Worm (Caenorhabditis elegans) whole organism, L2 larva: ENCODE data around the gene lurp-4.

Experiments
- C34F6.9 ChIP-seq: fragments of 150-350 bp; optimal IDR thresholded peaks from 2 replicates; lab custom pipeline; 2014; ENCODE audit warnings: missing biosample characterization, missing genetic modification characterization
- F13H6.1 ChIP-seq: sonication (generic microtip); optimal IDR thresholded peaks from 2 replicates; lab custom pipeline; 2016; ENCODE audit warnings: missing genetic modification characterization, missing compliant biosample characterization
- R02D3.7 ChIP-seq: fragments of 150-350 bp; optimal IDR thresholded peaks from 2 replicates; lab custom pipeline; 2014; ENCODE audit warnings: missing biosample characterization, missing genetic modification characterization
- Y55F3AM.14 ChIP-seq: fragments of 200-800 bp; sonication (Bioruptor generic); optimal IDR thresholded peaks from 2 replicates; lab custom pipeline; 2018; ENCODE audit warnings: mild to moderate bottlenecking, missing genetic modification characterization, missing compliant biosample characterization
- ZK546.5 ChIP-seq: sonication (generic microtip); optimal IDR thresholded peaks from 2 replicates; lab custom pipeline; 2017; ENCODE audit warnings: missing biosample characterization, missing genetic modification characterization
- alr-1 ChIP-seq: fragments of 150-350 bp; optimal IDR thresholded peaks from 2 replicates; lab custom pipeline; 2014; ENCODE audit warnings: missing biosample characterization, missing genetic modification characterization
- aly-2 ChIP-seq: fragments of 150-350 bp; optimal IDR thresholded peaks from 2 replicates; lab custom pipeline; 2014; ENCODE audit warnings: missing biosample characterization, missing genetic modification characterization
- ama-1 ChIP-seq: fragments of 150-350 bp; optimal IDR thresholded peaks from 2 replicates; lab custom pipeline; 2018; ENCODE audit warnings: inconsistent platforms
- blmp-1 ChIP-seq: sonication (generic microtip); optimal IDR thresholded peaks from 2 replicates; lab custom pipeline; 2017; ENCODE audit warnings: missing genetic modification characterization, mild to moderate bottlenecking, missing compliant biosample characterization, antibody characterized with exemption, moderate library complexity; ENCODE audit not compliant: insufficient read depth
- ceh-16 ChIP-seq: fragments of 150-350 bp; optimal IDR thresholded peaks from 2 replicates; lab custom pipeline; 2014; ENCODE audit warnings: missing biosample characterization, missing genetic modification characterization
- crh-2 ChIP-seq: sonication (generic microtip); optimal IDR thresholded peaks from 2 replicates; lab custom pipeline; 2017; ENCODE audit warnings: missing biosample characterization, missing genetic modification characterization
- egl-27 ChIP-seq: sonication (generic microtip); optimal IDR thresholded peaks from 3 replicates; lab custom pipeline; 2017; ENCODE audit warnings: missing biosample characterization, missing genetic modification reagents, missing genetic modification characterization
- elt-1 ChIP-seq: fragments of 150-350 bp; optimal IDR thresholded peaks from 2 replicates; lab custom pipeline; 2014; ENCODE audit warnings: missing biosample characterization, missing genetic modification characterization
- fos-1 ChIP-seq: fragments of 150-350 bp; optimal IDR thresholded peaks from 2 replicates; lab custom pipeline; 2014; ENCODE audit warnings: missing biosample characterization, missing genetic modification characterization
- gmeb-1 ChIP-seq: fragments of 150-350 bp; optimal IDR thresholded peaks from 2 replicates; lab custom pipeline; 2014; ENCODE audit warnings: missing biosample characterization, missing genetic modification characterization
- lin-11 ChIP-seq: fragments of 150-350 bp; sonication (generic microtip); optimal IDR thresholded peaks from 2 replicates; lab custom pipeline; 2014; ENCODE audit warnings: missing biosample characterization, missing genetic modification characterization, inconsistent platforms, mixed read lengths
- lin-13 ChIP-seq: fragments of 150-350 bp; optimal IDR thresholded peaks from 2 replicates; lab custom pipeline; 2014; ENCODE audit warnings: missing biosample characterization, missing genetic modification reagents, missing genetic modification characterization
- lin-39 ChIP-seq: fragments of 150-350 bp; optimal IDR thresholded peaks from 2 replicates; lab custom pipeline; 2014; ENCODE audit warnings: missing biosample characterization, missing genetic modification reagents, missing genetic modification characterization
- lsy-2 ChIP-seq, 2 experiments: fragments of 150-350 bp in 1 of 2; sonication (generic microtip) in 1 of 2; optimal IDR thresholded peaks; 2 replicates each; lab custom pipeline; 2014 to 2017; ENCODE audit warnings: missing biosample characterization in 2 of 2, missing genetic modification characterization in 2 of 2
- mab-5 ChIP-seq: fragments of 150-350 bp; optimal IDR thresholded peaks from 2 replicates; lab custom pipeline; 2014; ENCODE audit warnings: missing biosample characterization, missing genetic modification characterization
- mbf-1 ChIP-seq: sonication (generic microtip); optimal IDR thresholded peaks from 2 replicates; lab custom pipeline; 2017; ENCODE audit warnings: missing biosample characterization, missing genetic modification characterization
- mdl-1 ChIP-seq, 2 experiments: fragments of 150-350 bp in 1 of 2; sonication (generic microtip) in 1 of 2; optimal IDR thresholded peaks; 2 replicates each; lab custom pipeline; 2017; ENCODE audit warnings: missing biosample characterization in 2 of 2, missing genetic modification characterization in 2 of 2
- nhr-10 ChIP-seq: sonication (generic microtip); optimal IDR thresholded peaks from 2 replicates; lab custom pipeline; 2017; ENCODE audit warnings: missing biosample characterization, missing genetic modification characterization
- nhr-11 ChIP-seq: fragments of 150-350 bp; optimal IDR thresholded peaks from 2 replicates; lab custom pipeline; 2014; ENCODE audit warnings: missing biosample characterization, missing genetic modification characterization
- nhr-129 ChIP-seq: fragments of 150-350 bp; optimal IDR thresholded peaks from 2 replicates; lab custom pipeline; 2014; ENCODE audit warnings: missing biosample characterization, missing genetic modification characterization
- nhr-21 ChIP-seq: fragments of 150-350 bp; optimal IDR thresholded peaks from 2 replicates; lab custom pipeline; 2014; ENCODE audit warnings: missing biosample characterization, missing genetic modification characterization
- nhr-23 ChIP-seq: fragments of 150-350 bp; optimal IDR thresholded peaks from 2 replicates; lab custom pipeline; 2014; ENCODE audit warnings: missing biosample characterization, missing genetic modification reagents, missing genetic modification characterization
- nhr-25 ChIP-seq: fragments of 150-350 bp; sonication (generic microtip); optimal IDR thresholded peaks from 3 replicates; lab custom pipeline; 2014; ENCODE audit warnings: missing biosample characterization, missing genetic modification characterization
- nhr-6 ChIP-seq: fragments of 150-350 bp; optimal IDR thresholded peaks from 2 replicates; lab custom pipeline; 2014; ENCODE audit warnings: missing biosample characterization, missing genetic modification characterization
- nhr-77 ChIP-seq: fragments of 150-350 bp; optimal IDR thresholded peaks from 2 replicates; lab custom pipeline; 2014; ENCODE audit warnings: missing biosample characterization, missing genetic modification characterization
- peb-1 ChIP-seq: fragments of 150-350 bp; optimal IDR thresholded peaks from 2 replicates; lab custom pipeline; 2014; ENCODE audit warnings: missing biosample characterization, missing genetic modification characterization
- skn-1 ChIP-seq: sonication (generic microtip); optimal IDR thresholded peaks from 2 replicates; lab custom pipeline; 2017; ENCODE audit warnings: missing biosample characterization, missing genetic modification characterization
- sma-3 ChIP-seq: sonication (generic microtip); optimal IDR thresholded peaks from 2 replicates; lab custom pipeline; 2016; ENCODE audit warnings: missing genetic modification reagents, missing genetic modification characterization, missing compliant biosample characterization
- sma-9 ChIP-seq, 2 experiments: fragments of 150-350 bp in 1 of 2; sonication (generic microtip) in 1 of 2; optimal IDR thresholded peaks; 2 replicates each; lab custom pipeline; 2014 to 2016; ENCODE audit warnings: missing genetic modification characterization in 2 of 2, mild to moderate bottlenecking in 1 of 2, missing biosample characterization in 1 of 2, missing compliant biosample characterization in 1 of 2, missing genetic modification reagents in 1 of 2, moderate library complexity in 1 of 2
- snpc-4 ChIP-seq: fragments of 150-350 bp; optimal IDR thresholded peaks from 2 replicates; lab custom pipeline; 2014; ENCODE audit warnings: missing biosample characterization, missing genetic modification characterization
- unc-39 ChIP-seq: fragments of 150-350 bp; optimal IDR thresholded peaks from 2 replicates; lab custom pipeline; 2014; ENCODE audit warnings: missing biosample characterization, missing genetic modification characterization
- unc-62 ChIP-seq: fragments of 150-350 bp; optimal IDR thresholded peaks from 2 replicates; lab custom pipeline; 2014; ENCODE audit warnings: missing biosample characterization, missing genetic modification reagents, missing genetic modification characterization
- ztf-11 ChIP-seq: sonication (generic microtip); optimal IDR thresholded peaks from 2 replicates; lab custom pipeline; 2017; ENCODE audit warnings: missing biosample characterization, missing genetic modification characterization

Gene lurp-4

ce11 chrV:13082442-13083126, 9.9 kb upstream of the lurp-4 start, which contains the start of gene C34B4.2 (continued):
- TF ChIP-seq lin-39 (tag; lab: Kevin White, UChicago) (no peak), fos-1 (tag; lab: Kevin White, UChicago) (peak; percentile 55), blmp-1 (tag; lab: Kevin White, UChicago) (peak; percentile 54), nhr-6 (tag; lab: Kevin White, UChicago) (no peak), lin-13 (peak; percentile 44), ceh-16 (tag; lab: Kevin White, UChicago) (no peak), egl-27 (peak; percentile 1), nhr-10 (no peak), aly-2 (tag; lab: Kevin White, UChicago) (no peak), mab-5 (tag; lab: Kevin White, UChicago) (peak; percentile 59), sma-9 (GFP tag; optimal IDR thresholded peaks at IDR 0.05; lab: Kevin White, UChicago) (peak; percentile 82), sma-9 (tag; optimal IDR thresholded peaks at IDR 0.05; lab: Kevin White, UChicago) (no peak), sma-3 (GFP tag; lab: Kevin White, UChicago) (peak; percentile 7), gmeb-1 (tag; lab: Kevin White, UChicago) (no peak), C34F6.9 (tag; lab: Kevin White, UChicago) (peak; percentile 78), unc-62 (GFP tag; lab: Kevin White, UChicago) (peak; percentile 13), nhr-129 (tag; lab: Kevin White, UChicago) (peak; percentile 93), lsy-2 (tag; optimal IDR thresholded peaks at IDR 0.05; lab: Kevin White, UChicago) (peak in 1 of 2 experiments; percentile 65), nhr-77 (tag; lab: Kevin White, UChicago) (no peak), peb-1 (tag; lab: Kevin White, UChicago) (no peak)

ce11 chrV:13083751-13084672, 8.4 kb upstream of the lurp-4 start:
- TF ChIP-seq C34F6.9 (tag; lab: Kevin White, UChicago) = peak; percentile 53
- peak; percentile 41 for TF ChIP-seq nhr-129 (tag; lab: Kevin White, UChicago)
- TF ChIP-seq ama-1 = peak; percentile 47
- TF ChIP-seq lsy-2 (tag; optimal IDR thresholded peaks at IDR 0.05; lab: Kevin White, UChicago) = peak in 1 of 2 experiments; percentile 28
- TF ChIP-seq peb-1 (tag; lab: Kevin White, UChicago) = no peak
- no peak for TF ChIP-seq R02D3.7 (tag; lab: Kevin White, UChicago)

DNA sequence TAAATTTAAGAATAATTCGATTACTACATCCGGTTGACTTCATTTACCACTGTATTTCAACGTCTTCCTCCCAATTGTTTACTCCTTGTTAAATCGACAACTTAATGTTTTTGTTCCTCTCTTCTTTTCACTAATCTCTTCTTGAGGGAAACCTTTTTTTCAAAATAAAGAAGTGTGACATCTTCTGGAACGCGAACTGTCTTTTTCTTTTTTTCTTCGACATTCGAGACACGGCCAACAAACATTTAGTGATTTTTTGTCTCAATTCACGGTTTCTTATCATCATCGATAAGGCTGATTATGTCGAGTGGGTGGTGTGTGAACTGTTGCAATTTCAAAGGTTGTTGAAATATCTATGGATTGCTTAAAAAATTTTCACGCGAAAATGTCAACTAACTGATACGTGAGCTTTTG, 7.2 kb upstream of the lurp-4 start:
- TF ChIP-seq lin-13 (peak; percentile 33), sma-3 (GFP tag; lab: Kevin White, UChicago) (peak; percentile 50), elt-1 (tag; lab: Kevin White, UChicago) (no peak), alr-1 (no peak), crh-2 (peak; percentile 72), fos-1 (tag; lab: Kevin White, UChicago) (peak; percentile 81), nhr-21 (peak; percentile 35), C34F6.9 (tag; lab: Kevin White, UChicago) (peak; percentile 1), nhr-129 (tag; lab: Kevin White, UChicago) (peak; percentile 39), sma-9 (GFP tag; optimal IDR thresholded peaks at IDR 0.05; lab: Kevin White, UChicago) (peak; percentile 59), sma-9 (tag; optimal IDR thresholded peaks at IDR 0.05; lab: Kevin White, UChicago) (no peak), ama-1 (peak; percentile 17), F13H6.1 (tag; lab: Kevin White, UChicago) (no peak)
- TF ChIP-seq, all 48 proteins: peak for 9

- TF ChIP-seq egl-27 (peak; percentile 64), lin-11 (tag; lab: Kevin White, UChicago) (peak; percentile 34), unc-39 (tag; lab: Kevin White, UChicago) (peak; percentile 45), nhr-23 (tag; lab: Kevin White, UChicago) (no peak), Y55F3AM.14 (no peak), nhr-6 (tag; lab: Kevin White, UChicago) (no peak), nhr-77 (tag; lab: Kevin White, UChicago) (no peak), aly-2 (tag; lab: Kevin White, UChicago) (no peak), mdl-1 (tag; optimal IDR thresholded peaks at IDR 0.05; lab: Kevin White, UChicago) (peak; percentile 13 to 26), lin-39 (tag; lab: Kevin White, UChicago) (peak; percentile 55), ztf-11 (tag; lab: Kevin White, UChicago) (no peak), gmeb-1 (tag; lab: Kevin White, UChicago) (no peak), sma-9 (GFP tag; optimal IDR thresholded peaks at IDR 0.05; lab: Kevin White, UChicago) (peak; percentile 93), sma-9 (tag; optimal IDR thresholded peaks at IDR 0.05; lab: Kevin White, UChicago) (no peak), C34F6.9 (tag; lab: Kevin White, UChicago) (peak; percentile 68), fos-1 (tag; lab: Kevin White, UChicago) (peak; percentile 43), sma-3 (GFP tag; lab: Kevin White, UChicago) (peak; percentile 51), snpc-4 (tag; lab: Kevin White, UChicago) (peak; percentile 47), ama-1 (peak; percentile 60), alr-1 (no peak), crh-2 (peak; percentile 88), skn-1 (tag; lab: Kevin White, UChicago) (peak; percentile 24), lsy-2 (tag; optimal IDR thresholded peaks at IDR 0.05; lab: Kevin White, UChicago) (peak; percentile 32 to 66), ZK546.5 (tag; lab: Kevin White, UChicago) (no peak), nhr-10 (no peak), nhr-25 (tag; lab: Kevin White, UChicago) (peak; percentile 57), nhr-11 (tag; lab: Kevin White, UChicago) (no peak), lin-13 (peak; percentile 73), mbf-1 (tag; lab: Kevin White, UChicago) (no peak)
Observed at ce11 chrV:13085917-13086552, 6.4 kb upstream of the lurp-4 start.
